Worm (Caenorhabditis elegans) whole organism, L3 larva: ENCODE results near the gene nop-1.

Source experiments
- R02D3.7 ChIP-seq: fragments of 150-350 bp; optimal IDR thresholded peaks from 2 replicates; lab custom pipeline; 2014; ENCODE audit warnings: missing biosample characterization, missing genetic modification characterization
- ZK546.5 ChIP-seq: sonication (generic microtip); optimal IDR thresholded peaks from 2 replicates; lab custom pipeline; 2017; ENCODE audit warnings: missing biosample characterization, missing genetic modification characterization
- aly-2 ChIP-seq: fragments of 150-350 bp; optimal IDR thresholded peaks from 2 replicates; lab custom pipeline; 2014; ENCODE audit warnings: missing biosample characterization, missing genetic modification characterization
- ama-1 ChIP-seq: fragments of 150-350 bp; optimal IDR thresholded peaks from 2 replicates; lab custom pipeline; 2018
- ceh-16 ChIP-seq: sonication (generic microtip); optimal IDR thresholded peaks from 2 replicates; lab custom pipeline; 2017; ENCODE audit warnings: missing biosample characterization, missing genetic modification characterization
- ceh-28 ChIP-seq: fragments of 150-350 bp; optimal IDR thresholded peaks from 2 replicates; lab custom pipeline; 2014; ENCODE audit warnings: missing biosample characterization, missing genetic modification reagents, missing genetic modification characterization
- ceh-9 ChIP-seq: sonication (generic microtip); optimal IDR thresholded peaks from 2 replicates; lab custom pipeline; 2018; ENCODE audit warnings: missing biosample characterization, missing genetic modification characterization
- daf-12 ChIP-seq: fragments of 150-350 bp; optimal IDR thresholded peaks from 2 replicates; lab custom pipeline; 2014; ENCODE audit warnings: missing biosample characterization, missing genetic modification reagents, missing genetic modification characterization
- egl-27 ChIP-seq: sonication (generic microtip); optimal IDR thresholded peaks from 4 replicates; lab custom pipeline; 2017; ENCODE audit warnings: missing biosample characterization, missing genetic modification reagents, missing genetic modification characterization
- elt-1 ChIP-seq: fragments of 150-350 bp; optimal IDR thresholded peaks from 2 replicates; lab custom pipeline; 2014; ENCODE audit warnings: missing biosample characterization, missing genetic modification characterization
- elt-2 ChIP-seq: sonication (generic microtip); optimal IDR thresholded peaks from 2 replicates; lab custom pipeline; 2016; ENCODE audit warnings: missing genetic modification reagents, mild to moderate bottlenecking, missing genetic modification characterization, missing compliant biosample characterization
- elt-3 ChIP-seq, 3 experiments: fragments of 150-350 bp in 1 of 3; sonication (generic microtip) in 2 of 3; optimal IDR thresholded peaks; 2 replicates in 2 of 3; 4 replicates in 1 of 3; lab custom pipeline; 2014 to 2017; ENCODE audit warnings: missing biosample characterization in 3 of 3, missing genetic modification characterization in 3 of 3
- fkh-10 ChIP-seq: sonication (generic microtip); optimal IDR thresholded peaks from 2 replicates; lab custom pipeline; 2017; ENCODE audit warnings: missing biosample characterization, missing genetic modification reagents, missing genetic modification characterization
- lin-15B ChIP-seq: fragments of 150-350 bp; optimal IDR thresholded peaks from 2 replicates; lab custom pipeline; 2014; ENCODE audit warnings: missing biosample characterization, missing genetic modification characterization
- nfya-1 ChIP-seq: sonication (generic microtip); optimal IDR thresholded peaks from 2 replicates; lab custom pipeline; 2017; ENCODE audit warnings: missing genetic modification characterization, mild to moderate bottlenecking, missing compliant biosample characterization, antibody characterized with exemption, moderate library complexity; ENCODE audit not compliant: insufficient read depth
- nhr-11 ChIP-seq: fragments of 150-350 bp; optimal IDR thresholded peaks from 2 replicates; lab custom pipeline; 2014; ENCODE audit warnings: missing biosample characterization, missing genetic modification characterization
- nhr-12 ChIP-seq: fragments of 150-350 bp; optimal IDR thresholded peaks from 2 replicates; lab custom pipeline; 2014; ENCODE audit warnings: missing biosample characterization, missing genetic modification characterization
- nhr-25 ChIP-seq: sonication (generic microtip); optimal IDR thresholded peaks from 2 replicates; lab custom pipeline; 2017; ENCODE audit warnings: missing biosample characterization, missing genetic modification characterization
- nhr-43 ChIP-seq: sonication (generic microtip); optimal IDR thresholded peaks from 2 replicates; lab custom pipeline; 2016; ENCODE audit warnings: mild to moderate bottlenecking, missing genetic modification characterization, missing compliant biosample characterization; ENCODE audit not compliant: poor library complexity, severe bottlenecking
- nhr-67 ChIP-seq: fragments of 150-350 bp; optimal IDR thresholded peaks from 2 replicates; lab custom pipeline; 2014; ENCODE audit warnings: missing biosample characterization, missing genetic modification characterization
- nhr-76 ChIP-seq: fragments of 150-350 bp; sonication (generic microtip); optimal IDR thresholded peaks from 5 replicates; lab custom pipeline; 2014; ENCODE audit warnings: missing biosample characterization, missing genetic modification characterization
- nhr-77 ChIP-seq: fragments of 150-350 bp; optimal IDR thresholded peaks from 2 replicates; lab custom pipeline; 2014; ENCODE audit warnings: missing biosample characterization, missing genetic modification characterization
- pha-4 ChIP-seq: fragments of 150-350 bp; optimal IDR thresholded peaks from 2 replicates; lab custom pipeline; 2014; ENCODE audit warnings: missing biosample characterization, missing genetic modification reagents, missing genetic modification characterization
- pqm-1 ChIP-seq: fragments of 150-350 bp; optimal IDR thresholded peaks from 2 replicates; lab custom pipeline; 2017; ENCODE audit warnings: missing biosample characterization, missing genetic modification characterization, inconsistent platforms
- sea-2 ChIP-seq: fragments of 150-350 bp; sonication (generic microtip); optimal IDR thresholded peaks from 4 replicates; lab custom pipeline; 2014; ENCODE audit warnings: missing biosample characterization, missing genetic modification reagents, missing genetic modification characterization
- skn-1 ChIP-seq: fragments of 150-350 bp; optimal IDR thresholded peaks from 2 replicates; lab custom pipeline; 2014; ENCODE audit warnings: missing biosample characterization, missing genetic modification characterization
- snpc-4 ChIP-seq: fragments of 150-350 bp; optimal IDR thresholded peaks from 2 replicates; lab custom pipeline; 2014; ENCODE audit warnings: missing biosample characterization, missing genetic modification characterization
- unc-39 ChIP-seq: sonication (generic microtip); optimal IDR thresholded peaks from 4 replicates; lab custom pipeline; 2017; ENCODE audit warnings: missing biosample characterization, missing genetic modification characterization
- unc-62 ChIP-seq: fragments of 150-350 bp; sonication (generic microtip); optimal IDR thresholded peaks from 4 replicates; lab custom pipeline; 2014; ENCODE audit warnings: missing biosample characterization, missing genetic modification reagents, missing genetic modification characterization
- zag-1 ChIP-seq: fragments of 150-350 bp; optimal IDR thresholded peaks from 2 replicates; lab custom pipeline; 2014; ENCODE audit warnings: missing biosample characterization, missing genetic modification characterization
- ztf-11 ChIP-seq: fragments of 150-350 bp; optimal IDR thresholded peaks from 2 replicates; lab custom pipeline; 2014; ENCODE audit warnings: missing biosample characterization, missing genetic modification characterization
- ztf-4 ChIP-seq: fragments of 150-350 bp; optimal IDR thresholded peaks from 2 replicates; lab custom pipeline; 2014; ENCODE audit warnings: missing biosample characterization, missing genetic modification characterization

The nop-1 gene

DNA sequence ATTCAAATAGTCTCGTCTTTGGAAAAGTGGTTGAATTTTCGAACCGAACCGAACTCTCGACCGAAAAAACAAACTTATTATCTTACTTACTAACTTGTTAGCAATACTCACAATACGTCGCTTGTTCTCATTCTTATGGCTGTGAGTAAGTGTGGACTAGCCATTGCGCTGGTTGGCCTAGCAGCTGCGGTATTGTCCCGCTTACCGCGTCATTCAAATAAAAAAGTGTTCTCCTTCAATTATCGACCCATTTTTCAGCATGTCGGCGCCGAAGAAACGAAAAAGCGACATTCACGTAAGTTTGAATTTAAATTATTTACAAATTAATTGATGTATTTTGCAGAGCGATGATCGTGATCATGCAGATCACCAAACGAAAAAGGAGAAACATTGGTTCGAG is 527 bp downstream of the nop-1 start:
- TF ChIP-seq ama-1 (lab: Kevin White, UChicago) (no peak), unc-39 (tag; lab: Kevin White, UChicago) (no peak), ceh-9 (tag; lab: Kevin White, UChicago) (no peak), nhr-11 (tag; lab: Kevin White, UChicago) (no peak), lin-15B (tag; lab: Kevin White, UChicago) (no peak), ceh-16 (no peak), daf-12 (tag; lab: Kevin White, UChicago) (no peak), pha-4 (tag; lab: Kevin White, UChicago) (peak; percentile 39), ztf-11 (tag; lab: Kevin White, UChicago) (no peak)
- TF ChIP-seq, all 47 proteins: peak for 1

DNA sequence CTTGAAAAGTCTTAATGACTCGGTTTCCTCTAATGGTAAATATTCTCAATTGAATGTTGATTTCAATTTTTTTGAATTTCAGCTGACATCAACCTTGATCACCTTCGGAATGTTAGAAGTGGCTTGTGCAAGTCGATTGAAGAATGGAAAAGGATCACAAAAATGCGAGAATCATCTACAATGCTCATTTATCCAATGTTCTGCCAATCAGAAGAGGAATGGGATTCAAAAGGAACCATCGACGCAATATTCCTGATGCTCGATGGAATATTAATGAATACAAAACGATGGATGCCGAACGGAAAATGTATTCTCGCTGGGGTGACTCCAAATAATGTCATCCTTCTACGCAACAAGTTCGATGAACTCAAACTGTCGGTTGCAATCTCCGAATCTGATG is 3.0 kb downstream of the nop-1 start:
- TF ChIP-seq egl-27 (tag; lab: Kevin White, UChicago) (no peak), ama-1 (lab: Kevin White, UChicago) (no peak), skn-1 (no peak)

DNA sequence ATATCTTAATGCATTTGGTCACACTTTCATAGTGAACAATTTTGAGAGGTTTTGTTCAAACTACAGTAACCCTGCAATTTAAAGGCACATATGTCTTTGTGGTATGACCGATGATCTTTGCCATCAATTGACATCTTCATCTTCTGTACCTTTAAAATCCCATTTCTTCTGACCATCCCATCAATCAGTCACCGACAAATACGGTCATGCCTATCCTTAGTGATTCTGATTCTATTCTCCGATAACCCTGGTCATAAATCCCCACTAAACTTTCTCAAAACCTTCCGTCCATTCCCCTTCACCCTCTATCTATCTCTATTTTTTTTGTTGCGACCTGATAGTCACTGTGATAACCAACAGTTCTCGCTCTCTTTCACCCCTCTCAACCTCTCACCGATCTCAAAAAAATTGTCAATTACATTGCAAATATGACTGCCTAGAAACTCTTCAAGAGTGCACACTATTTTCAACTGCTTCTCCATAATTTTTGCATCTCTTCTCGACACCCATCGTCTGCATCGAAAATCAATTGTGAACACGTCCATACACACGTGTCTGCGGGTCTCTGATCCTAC is 5.6 kb downstream of the nop-1 start:
- TF ChIP-seq zag-1 (tag; lab: Kevin White, UChicago) (no peak), fkh-10 (GFP tag; lab: Kevin White, UChicago) (no peak), pha-4 (tag; lab: Kevin White, UChicago) (peak; percentile 49), lin-15B (tag; lab: Kevin White, UChicago) (no peak), elt-2 (tag; lab: Kevin White, UChicago) (peak; percentile 54), elt-3 (tag; optimal IDR thresholded peaks at IDR 0.05; lab: Kevin White, UChicago) (peak in 1 of 3 experiments; percentile 11)

DNA sequence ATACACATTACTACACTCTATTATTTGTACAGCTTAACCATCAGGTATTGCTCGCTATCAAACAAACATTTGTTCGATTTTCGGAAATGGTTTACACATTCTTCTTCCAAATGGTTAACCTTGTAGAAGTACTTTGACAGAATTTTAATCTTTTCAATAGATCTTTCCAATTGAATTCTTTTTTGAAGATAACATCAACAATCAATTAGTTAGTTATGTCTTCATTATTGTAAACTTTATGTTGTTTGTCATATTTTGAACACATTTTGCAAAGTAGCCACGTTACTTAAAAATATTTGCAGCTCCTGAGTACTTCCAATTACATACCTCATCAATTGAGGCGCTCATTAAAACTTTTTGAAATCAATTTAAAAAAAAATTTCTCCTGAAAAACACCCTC is 6.8 kb downstream of the nop-1 start:
- TF ChIP-seq ama-1 (lab: Kevin White, UChicago) (no peak), ztf-11 (tag; lab: Kevin White, UChicago) (no peak), daf-12 (tag; lab: Kevin White, UChicago) (no peak), zag-1 (tag; lab: Kevin White, UChicago) (no peak), skn-1 (no peak), nhr-12 (tag; lab: Kevin White, UChicago) (no peak), unc-39 (tag; lab: Kevin White, UChicago) (no peak), pha-4 (tag; lab: Kevin White, UChicago) (peak; percentile 10), elt-1 (peak; percentile 75), R02D3.7 (tag; lab: Kevin White, UChicago) (no peak), lin-15B (tag; lab: Kevin White, UChicago) (no peak), snpc-4 (tag; lab: Kevin White, UChicago) (no peak), sea-2 (GFP tag; lab: Kevin White, UChicago) (no peak), ztf-4 (tag; lab: Kevin White, UChicago) (no peak), aly-2 (no peak), elt-3 (tag; optimal IDR thresholded peaks at IDR 0.05; lab: Kevin White, UChicago) (no peak)

DNA sequence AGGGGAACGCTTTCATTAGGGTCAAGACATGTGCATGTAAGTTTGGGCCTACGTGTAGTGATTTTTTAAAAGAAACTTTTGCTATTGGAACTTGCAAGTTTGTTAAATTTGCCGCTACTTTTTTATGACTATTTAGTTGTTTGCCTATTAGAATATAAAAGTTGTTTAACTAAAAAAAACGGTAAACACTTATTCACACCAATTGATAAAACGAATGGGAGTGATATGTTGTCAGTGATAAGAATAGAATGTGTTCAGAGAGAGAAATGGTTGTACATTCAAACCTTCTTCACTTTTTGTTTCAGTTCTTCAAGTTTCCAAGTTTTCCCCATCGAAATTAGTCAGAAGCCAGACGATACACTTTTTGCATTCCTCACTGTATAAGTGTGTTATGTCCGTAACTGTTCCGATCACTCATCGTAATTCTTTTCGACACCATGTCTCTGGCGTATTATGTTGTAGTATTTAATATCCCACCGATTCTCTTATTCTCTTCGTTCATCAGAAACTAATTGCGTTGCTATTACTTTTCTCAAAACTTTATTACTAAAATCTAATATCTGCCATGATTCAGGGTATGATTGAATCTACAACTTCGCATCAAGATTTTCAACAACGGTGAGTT is 7.4 kb downstream of the nop-1 start, which contains the start of gene dct-6:
Gene dct-6 (plus strand): TSS at position 575 of the 625 bp plus-strand sequence.
- peak; percentile 66 for TF ChIP-seq elt-2 (tag; lab: Kevin White, UChicago)
- peak; percentile 80 for TF ChIP-seq pqm-1 (tag; lab: Kevin White, UChicago)
- no peak for TF ChIP-seq nfya-1 (tag; lab: Kevin White, UChicago)
- no peak for TF ChIP-seq elt-3 (tag; optimal IDR thresholded peaks at IDR 0.05; lab: Kevin White, UChicago)
- TF ChIP-seq pha-4 (tag; lab: Kevin White, UChicago): peak; percentile 47
- TF ChIP-seq nhr-77 (tag; lab: Kevin White, UChicago): no peak

DNA sequence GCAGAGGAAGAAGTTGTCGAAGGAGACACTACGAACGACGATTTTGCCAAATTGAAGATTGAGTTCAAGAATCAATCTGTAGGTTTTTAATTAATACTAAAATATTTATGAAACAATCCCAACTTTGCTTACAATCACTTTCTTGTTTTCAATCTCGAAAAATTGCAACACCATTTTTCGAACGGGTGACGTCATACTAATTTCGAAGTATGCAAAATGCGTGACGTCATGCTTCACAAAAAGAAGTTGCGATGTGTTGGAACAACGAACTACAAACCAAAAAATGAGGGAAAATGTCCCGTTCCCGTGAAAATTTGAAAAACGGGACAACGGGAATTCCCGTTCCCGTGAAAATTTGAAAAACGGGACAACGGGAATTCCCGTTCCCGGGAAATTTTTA is 9.1 kb downstream of the nop-1 start:
- TF ChIP-seq nhr-67 (no peak), elt-2 (tag; lab: Kevin White, UChicago) (no peak), ama-1 (lab: Kevin White, UChicago) (no peak), ztf-11 (tag; lab: Kevin White, UChicago) (no peak), nfya-1 (tag; lab: Kevin White, UChicago) (no peak), skn-1 (no peak), ZK546.5 (tag; lab: Kevin White, UChicago) (no peak), unc-62 (GFP tag; lab: Kevin White, UChicago) (no peak), ceh-9 (tag; lab: Kevin White, UChicago) (no peak), nhr-76 (tag; lab: Kevin White, UChicago) (no peak), nhr-43 (no peak), R02D3.7 (tag; lab: Kevin White, UChicago) (no peak), lin-15B (tag; lab: Kevin White, UChicago) (no peak), nhr-25 (tag; lab: Kevin White, UChicago) (no peak), elt-1 (no peak), zag-1 (tag; lab: Kevin White, UChicago) (no peak), ceh-28 (tag; lab: Kevin White, UChicago) (no peak)
